Fruit fly (Drosophila melanogaster): Measurements from ENCODE around the gene mwh.

Gene mwh

DNA sequence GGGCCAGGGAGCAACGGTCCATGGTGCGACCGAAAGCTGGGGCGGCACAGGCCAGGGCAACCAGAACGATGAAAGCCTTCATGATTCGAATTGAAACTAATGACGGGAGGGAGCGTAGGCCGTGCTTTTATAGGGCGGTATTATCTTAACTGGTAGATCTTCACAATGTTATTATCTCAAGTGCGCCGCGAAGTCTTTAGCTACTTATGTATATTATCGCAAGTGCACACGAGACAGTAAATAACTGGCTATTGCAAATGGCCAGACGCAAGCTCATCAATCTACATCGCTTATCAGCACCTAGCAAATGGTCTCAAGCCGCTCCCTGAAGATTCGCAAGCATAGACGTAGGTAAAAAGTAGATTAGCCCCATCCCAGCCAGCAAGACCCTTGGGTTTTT is 10.5 kb downstream of the mwh start, which contains the start of gene LysD:
TSS of gene LysD (minus strand) at position 101 of the 400 bp plus-strand sequence.
- TF ChIP-seq CG14655 (GFP tag; optimal IDR thresholded peaks at IDR 0.05), result no peak
- TF ChIP-seq CG17806 (tag; optimal IDR thresholded peaks at IDR 0.05), result no peak
- TF ChIP-seq CG9948 (tag; optimal IDR thresholded peaks at IDR 0.05), result no peak
- no peak for TF ChIP-seq CG15710 (tag; optimal IDR thresholded peaks at IDR 0.05)
- TF ChIP-seq CG10348 (GFP tag; IDR thresholded peaks at IDR 0.05), result no peak

- TF ChIP-seq D1 (tag; optimal IDR thresholded peaks at IDR 0.05) (no peak), EcR (GFP tag; optimal IDR thresholded peaks at IDR 0.05) (no peak), CG32121 (GFP tag; IDR thresholded peaks at IDR 0.05) (no peak), CG15710 (tag; optimal IDR thresholded peaks at IDR 0.05) (no peak), Pif1B (GFP tag; optimal IDR thresholded peaks at IDR 0.05) (no peak), CG12605 (GFP tag; IDR thresholded peaks at IDR 0.05) (no peak), rn (GFP tag; IDR thresholded peaks at IDR 0.05) (no peak), CG34367 (tag; optimal IDR thresholded peaks at IDR 0.05) (no peak), CG13204 (GFP tag; optimal IDR thresholded peaks at IDR 0.05) (no peak), Snoo (tag; optimal IDR thresholded peaks at IDR 0.05) (no peak), CG8301 (tag; optimal IDR thresholded peaks at IDR 0.05) (no peak), CG17806 (tag; optimal IDR thresholded peaks at IDR 0.05) (no peak), Ets98B (GFP tag; IDR thresholded peaks at IDR 0.05) (no peak), CG4496 (GFP tag; IDR thresholded peaks at IDR 0.05) (no peak), CG8159 (tag; optimal IDR thresholded peaks at IDR 0.05) (no peak), CG10348 (GFP tag; IDR thresholded peaks at IDR 0.05) (no peak)
Measured at dm6 chr3L:1212113-1212512, 11.5 kb downstream of the mwh start.

DNA sequence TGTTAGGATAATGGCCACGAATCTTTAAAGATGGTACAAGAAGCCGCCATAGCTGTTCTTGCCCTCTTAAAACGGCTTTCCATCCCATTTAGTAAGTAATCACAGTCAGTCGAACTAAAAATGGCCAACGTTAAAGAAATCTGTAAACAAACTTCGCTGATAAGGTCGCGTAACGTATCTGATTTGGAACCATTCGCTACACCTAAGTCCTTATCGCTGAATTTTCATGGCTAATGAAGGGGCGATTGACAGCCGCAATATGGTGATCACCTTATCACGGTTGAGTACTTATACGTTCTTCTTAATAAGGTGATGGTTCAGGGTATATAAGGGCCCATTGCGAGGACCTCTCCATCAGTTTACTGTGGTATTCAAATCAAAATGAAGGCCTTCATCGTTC is 12.0 kb downstream of the mwh start, which contains the start of gene LysE:
TSS of gene LysE (plus strand) at position 257 of the 400 bp plus-strand sequence.
- no peak for TF ChIP-seq gl (tag; optimal IDR thresholded peaks at IDR 0.05)

dm6 chr3L:1216460-1216859 is 15.9 kb downstream of the mwh start:
- peak; percentile 51; the same call in 1 of the 3 replicates for TF ChIP-seq CG4496 (GFP tag; IDR thresholded peaks at IDR 0.05)
- peak; percentile 45 for TF ChIP-seq CG8301 (tag; optimal IDR thresholded peaks at IDR 0.05)
- TF ChIP-seq CG34367 (tag; optimal IDR thresholded peaks at IDR 0.05), result no peak
- no peak for TF ChIP-seq CG13204 (GFP tag; optimal IDR thresholded peaks at IDR 0.05)
- TF ChIP-seq CG10348 (GFP tag; IDR thresholded peaks at IDR 0.05), result no peak
- peak; percentile 50; the same call in 2 of the 3 replicates for TF ChIP-seq fd96Ca (GFP tag; IDR thresholded peaks at IDR 0.05)
- peak; percentile 41 for TF ChIP-seq Ets98B (GFP tag; IDR thresholded peaks at IDR 0.05)
- no peak for TF ChIP-seq CG8159 (tag; optimal IDR thresholded peaks at IDR 0.05)
- TF ChIP-seq Snoo (tag; optimal IDR thresholded peaks at IDR 0.05), result no peak
- no peak for TF ChIP-seq CG9948 (tag; optimal IDR thresholded peaks at IDR 0.05)
- TF ChIP-seq EcR (GFP tag; optimal IDR thresholded peaks at IDR 0.05), result no peak
- no peak for TF ChIP-seq CG15710 (tag; optimal IDR thresholded peaks at IDR 0.05)
- TF ChIP-seq Pif1A (GFP tag; optimal IDR thresholded peaks at IDR 0.05), result no peak
- TF ChIP-seq rn (GFP tag; IDR thresholded peaks at IDR 0.05), result 0 out of 2 replicates have a peak, but pooled peaks have one; percentile 26
- no peak for TF ChIP-seq CG32121 (GFP tag; IDR thresholded peaks at IDR 0.05)
- no peak for TF ChIP-seq Pif1B (GFP tag; optimal IDR thresholded peaks at IDR 0.05)
- TF ChIP-seq gl (tag; optimal IDR thresholded peaks at IDR 0.05), result no peak
- peak; percentile 36 for TF ChIP-seq CG14655 (GFP tag; optimal IDR thresholded peaks at IDR 0.05)
- no peak for TF ChIP-seq D1 (tag; optimal IDR thresholded peaks at IDR 0.05)
- no peak for TF ChIP-seq CG17806 (tag; optimal IDR thresholded peaks at IDR 0.05)
- no peak for TF ChIP-seq CG12605 (GFP tag; IDR thresholded peaks at IDR 0.05)

- TF ChIP-seq CG8159 (tag; optimal IDR thresholded peaks at IDR 0.05), result no peak
- TF ChIP-seq CG4496 (GFP tag; IDR thresholded peaks at IDR 0.05), result 0 out of 3 replicates have a peak, but pooled peaks have one; percentile 19
Measured at dm6 chr3L:1218596-1218995, 18.0 kb downstream of the mwh start, which contains the start of gene LysP. LysP (minus strand) TSS chr3L:1218696.

- TF ChIP-seq CG34367 (tag; optimal IDR thresholded peaks at IDR 0.05) (no peak), CG15710 (tag; optimal IDR thresholded peaks at IDR 0.05) (no peak), D1 (tag; optimal IDR thresholded peaks at IDR 0.05) (no peak), Snoo (tag; optimal IDR thresholded peaks at IDR 0.05) (no peak), EcR (GFP tag; optimal IDR thresholded peaks at IDR 0.05) (no peak), CG9948 (tag; optimal IDR thresholded peaks at IDR 0.05) (no peak), Ets98B (GFP tag; IDR thresholded peaks at IDR 0.05) (no peak), fd96Ca (GFP tag; IDR thresholded peaks at IDR 0.05) (no peak), CG8159 (tag; optimal IDR thresholded peaks at IDR 0.05) (no peak), CG8301 (tag; optimal IDR thresholded peaks at IDR 0.05) (no peak), CG4496 (GFP tag; IDR thresholded peaks at IDR 0.05) (no peak), CG32121 (GFP tag; IDR thresholded peaks at IDR 0.05) (no peak), Pif1B (GFP tag; optimal IDR thresholded peaks at IDR 0.05) (no peak), CG10348 (GFP tag; IDR thresholded peaks at IDR 0.05) (no peak), Pif1A (GFP tag; optimal IDR thresholded peaks at IDR 0.05) (no peak), rn (GFP tag; IDR thresholded peaks at IDR 0.05) (no peak)
Measured at dm6 chr3L:1227303-1227797, 26.8 kb downstream of the mwh start, which contains the start of gene LysS. LysS (plus strand) TSS chr3L:1227747.

DNA sequence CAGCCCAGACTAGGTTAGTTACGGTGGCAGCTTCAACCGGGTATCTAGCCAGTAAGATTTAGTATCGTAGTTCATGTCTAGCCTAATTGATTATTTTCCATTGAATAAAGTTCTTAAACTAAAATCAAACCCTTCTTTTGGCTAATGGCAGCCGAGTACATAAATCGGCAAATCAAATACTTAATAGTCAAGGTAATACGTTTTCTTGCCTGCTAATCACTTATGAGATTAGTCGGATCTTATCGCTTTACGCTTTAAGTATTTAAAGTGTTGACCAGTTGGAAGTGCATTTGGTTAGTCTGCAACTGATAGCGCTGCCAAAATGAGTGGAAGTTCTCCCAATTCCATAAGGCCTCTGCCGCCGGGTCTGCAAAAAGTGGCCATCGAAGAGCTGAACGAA is 32.0 kb downstream of the mwh start, which contains the start of gene CG33965:
TSS of gene CG33965 (plus strand) at position 301 of the 400 bp plus-strand sequence.
- TF ChIP-seq CG10348 (GFP tag; IDR thresholded peaks at IDR 0.05) (no peak), Pif1A (GFP tag; optimal IDR thresholded peaks at IDR 0.05) (no peak), CG14655 (GFP tag; optimal IDR thresholded peaks at IDR 0.05) (no peak), Snoo (tag; optimal IDR thresholded peaks at IDR 0.05) (no peak)

Measured in whole organism, pupa.